Worm (Caenorhabditis elegans) whole organism, young adult: ENCODE data around the gene F26A1.9.

Experiments used
- B0035.1 ChIP-seq: sonication (generic microtip); optimal IDR thresholded peaks from 2 replicates; lab custom pipeline; 2016; ENCODE audit warnings: missing genetic modification characterization, mild to moderate bottlenecking, missing compliant biosample characterization, missing genotype, missing genetic modification reagents
- D2030.7 ChIP-seq: fragments of 200-800 bp; sonication (Bioruptor generic); IDR thresholded peaks from 2 replicates; pipeline ENCODE4 v1.3.6; 2022; ENCODE audit warnings: missing genetic modification reagents, missing genetic modification characterization, missing compliant biosample characterization
- F22D6.2 ChIP-seq: sonication (generic microtip); optimal IDR thresholded peaks from 2 replicates; lab custom pipeline; 2016; ENCODE audit warnings: mild to moderate bottlenecking, missing genetic modification characterization, missing compliant biosample characterization
- F55B11.4 ChIP-seq: sonication (generic microtip); optimal IDR thresholded peaks from 2 replicates; lab custom pipeline; 2016; ENCODE audit warnings: missing compliant biosample characterization, missing genetic modification characterization, borderline replicate concordance; ENCODE audit not compliant: insufficient read depth
- K11D2.4 ChIP-seq: fragments of 200-800 bp; sonication (Bioruptor generic); IDR thresholded peaks from 2 replicates; pipeline ENCODE4 v1.3.6; 2022; ENCODE audit warnings: missing genetic modification reagents, missing genetic modification characterization, missing compliant biosample characterization
- T26A5.8 ChIP-seq: sonication (generic microtip); optimal IDR thresholded peaks from 2 replicates; lab custom pipeline; 2016; ENCODE audit warnings: missing genetic modification characterization, missing compliant biosample characterization
- Y53F4B.3 ChIP-seq: fragments of 200-800 bp; sonication (Bioruptor generic); IDR thresholded peaks from 2 replicates; pipeline ENCODE4 v1.3.6; 2022; ENCODE audit warnings: missing genetic modification reagents, missing genetic modification characterization, missing compliant biosample characterization
- Y67H2A.10 ChIP-seq: fragments of 200-800 bp; sonication (Bioruptor generic); conservative IDR thresholded peaks from 2 replicates; pipeline ENCODE4 v1.3.6; 2022; ENCODE audit warnings: missing genetic modification reagents, missing genetic modification characterization, missing compliant biosample characterization
- Y95B8A.8 ChIP-seq: fragments of 200-800 bp; sonication (Bioruptor generic); IDR thresholded peaks from 2 replicates; pipeline ENCODE4 v1.3.6; 2022; ENCODE audit warnings: missing genetic modification reagents, missing genetic modification characterization, missing compliant biosample characterization
- ZK185.1 ChIP-seq: sonication (generic microtip); optimal IDR thresholded peaks from 2 replicates; lab custom pipeline; 2016; ENCODE audit warnings: mild to moderate bottlenecking, missing genetic modification characterization, missing compliant biosample characterization; ENCODE audit not compliant: poor library complexity, severe bottlenecking
- ama-1 ChIP-seq, 3 experiments: fragments of 150-350 bp in 1 of 3; sonication (generic microtip) in 2 of 3; optimal IDR thresholded peaks; 2 replicates each; lab custom pipeline; 2014 to 2018; ENCODE audit warnings: missing biosample characterization in 2 of 3, missing genetic modification characterization in 2 of 3, missing genetic modification reagents in 2 of 3
- athp-1 ChIP-seq: sonication (generic microtip); optimal IDR thresholded peaks from 2 replicates; lab custom pipeline; 2017; ENCODE audit warnings: mild to moderate bottlenecking, missing genetic modification characterization, missing compliant biosample characterization
- attf-5 ChIP-seq: fragments of 200-800 bp; sonication (Bioruptor generic); optimal IDR thresholded peaks from 2 replicates; lab custom pipeline; 2018; ENCODE audit warnings: mild to moderate bottlenecking, missing genetic modification characterization, missing compliant biosample characterization
- attf-6 ChIP-seq: fragments of 200-800 bp; sonication (Bioruptor generic); IDR thresholded peaks from 2 replicates; pipeline ENCODE4 v1.3.6; 2022; ENCODE audit warnings: missing genetic modification reagents, missing genetic modification characterization, missing compliant biosample characterization
- bed-1 ChIP-seq: fragments of 200-800 bp; sonication (Bioruptor generic); IDR thresholded peaks from 2 replicates; pipeline ENCODE4 v1.3.6; 2022; ENCODE audit warnings: missing genetic modification reagents, missing genetic modification characterization, missing compliant biosample characterization
- cebp-2 ChIP-seq: fragments of 200-800 bp; sonication (Bioruptor generic); IDR thresholded peaks from 2 replicates; pipeline ENCODE4 v1.3.6; 2022; ENCODE audit warnings: missing genetic modification characterization, missing compliant biosample characterization
- ceh-27 ChIP-seq: fragments of 200-800 bp; sonication (Bioruptor generic); optimal IDR thresholded peaks from 2 replicates; lab custom pipeline; 2018; ENCODE audit warnings: mild to moderate bottlenecking, missing genetic modification characterization, moderate library complexity, missing compliant biosample characterization
- ceh-79 ChIP-seq: sonication (generic microtip); optimal IDR thresholded peaks from 2 replicates; lab custom pipeline; 2017; ENCODE audit warnings: mild to moderate bottlenecking, missing genetic modification characterization, missing compliant biosample characterization
- chd-7 ChIP-seq: sonication (generic microtip); optimal IDR thresholded peaks from 2 replicates; lab custom pipeline; 2016; ENCODE audit warnings: mild to moderate bottlenecking, missing genetic modification characterization, moderate library complexity, missing compliant biosample characterization
- him-1 ChIP-seq: sonication (generic microtip); optimal IDR thresholded peaks from 2 replicates; lab custom pipeline; 2016; ENCODE audit warnings: missing genotype, missing genetic modification reagents, missing genetic modification characterization, missing compliant biosample characterization
- hlh-12 ChIP-seq: sonication (generic microtip); optimal IDR thresholded peaks from 2 replicates; lab custom pipeline; 2016; ENCODE audit warnings: missing genetic modification characterization, missing compliant biosample characterization
- hmg-1.2 ChIP-seq: fragments of 200-800 bp; sonication (Bioruptor generic); IDR thresholded peaks from 2 replicates; pipeline ENCODE4 v1.3.6; 2022; ENCODE audit warnings: missing genetic modification reagents, missing genetic modification characterization, missing compliant biosample characterization
- lin-26 ChIP-seq: fragments of 200-800 bp; sonication (Bioruptor generic); IDR thresholded peaks from 2 replicates; pipeline ENCODE4 v1.3.6; 2022; ENCODE audit warnings: missing genetic modification reagents, missing genetic modification characterization, missing compliant biosample characterization
- lin-35 ChIP-seq, 3 experiments: fragments of 150-350 bp in 2 of 3; sonication (generic microtip) in 1 of 3; optimal IDR thresholded peaks; 2 replicates each; lab custom pipeline; 2014 to 2018; ENCODE audit warnings: missing biosample characterization in 3 of 3, missing genetic modification characterization in 3 of 3, missing genetic modification reagents in 3 of 3
- lir-1 ChIP-seq: fragments of 200-800 bp; sonication (Bioruptor generic); conservative IDR thresholded peaks from 2 replicates; pipeline ENCODE4 v1.3.6; 2022; ENCODE audit warnings: missing genetic modification reagents, missing genetic modification characterization, missing compliant biosample characterization
- madf-3 ChIP-seq: fragments of 200-800 bp; sonication (Bioruptor generic); IDR thresholded peaks from 2 replicates; pipeline ENCODE4 v1.3.6; 2022; ENCODE audit warnings: missing genetic modification reagents, missing genetic modification characterization, missing compliant biosample characterization
- mxl-1 ChIP-seq: sonication (generic microtip); optimal IDR thresholded peaks from 2 replicates; lab custom pipeline; 2016; ENCODE audit warnings: missing genetic modification characterization, missing compliant biosample characterization
- snpc-1.3 ChIP-seq: sonication (generic microtip); optimal IDR thresholded peaks from 2 replicates; lab custom pipeline; 2017; ENCODE audit warnings: missing genetic modification characterization, mild to moderate bottlenecking, missing compliant biosample characterization, antibody characterized with exemption, moderate library complexity, missing genotype, missing genetic modification reagents; ENCODE audit not compliant: insufficient read depth
- somi-1 ChIP-seq: fragments of 200-800 bp; sonication (Bioruptor generic); optimal IDR thresholded peaks from 2 replicates; lab custom pipeline; 2018; ENCODE audit warnings: mild to moderate bottlenecking, missing genetic modification characterization, missing compliant biosample characterization
- xnd-1 ChIP-seq: sonication (generic microtip); optimal IDR thresholded peaks from 2 replicates; lab custom pipeline; 2016; ENCODE audit warnings: missing genotype, missing genetic modification reagents, missing genetic modification characterization, missing compliant biosample characterization
- zfh-2 ChIP-seq: fragments of 200-800 bp; sonication (Bioruptor generic); conservative IDR thresholded peaks from 2 replicates; pipeline ENCODE4 v1.3.6; 2022; ENCODE audit warnings: missing genetic modification reagents, missing genetic modification characterization, missing compliant biosample characterization
- zim-3 ChIP-seq: sonication (generic microtip); optimal IDR thresholded peaks from 2 replicates; lab custom pipeline; 2017; ENCODE audit warnings: mild to moderate bottlenecking, missing genetic modification characterization, moderate library complexity, missing compliant biosample characterization
- ztf-22 ChIP-seq: fragments of 200-800 bp; sonication (Bioruptor generic); optimal IDR thresholded peaks from 2 replicates; lab custom pipeline; 2018; ENCODE audit warnings: mild to moderate bottlenecking, missing genetic modification characterization, moderate library complexity, missing compliant biosample characterization

The F26A1.9 gene

ce11 chrIII:4842173-4842572 is 12.8 kb upstream of the F26A1.9 start, which contains the start of gene clec-156:
TSS of gene clec-156 (minus strand) at chrIII:4842273.
- no peak for TF ChIP-seq F55B11.4 (tag; lab: Kevin White, UChicago)
- TF ChIP-seq F22D6.2 (tag; lab: Kevin White, UChicago): no peak
- no peak for TF ChIP-seq snpc-1.3 (tag; lab: Kevin White, UChicago)

DNA sequence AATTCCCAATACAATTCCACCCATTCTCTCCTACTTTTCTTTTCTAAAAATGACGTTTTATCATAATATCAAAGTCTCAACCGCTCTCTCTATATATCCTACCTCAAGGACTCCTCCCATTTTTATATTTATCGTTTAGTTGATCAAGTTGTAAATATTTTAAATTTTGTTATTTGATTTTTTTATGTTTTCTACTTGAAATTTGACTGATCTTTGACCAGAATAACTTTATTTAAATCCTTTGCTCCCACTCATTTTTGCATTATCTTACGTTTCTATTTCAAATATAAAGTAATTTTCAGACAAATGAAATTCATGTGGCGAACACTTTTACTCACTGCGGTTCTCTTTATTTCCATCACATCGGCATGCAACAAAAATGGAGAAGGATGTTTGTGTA is 8.1 kb upstream of the F26A1.9 start, which contains the start of the genes acbp-7 and F26A1.19:
Gene acbp-7 (plus strand): TSS at position 301 of the 400 bp plus-strand sequence.
Gene F26A1.19 (plus strand): TSS at position 303 of the 400 bp plus-strand sequence.
- TF ChIP-seq ZK185.1 (tag; lab: Kevin White, UChicago): no peak
- TF ChIP-seq athp-1: no peak
- TF ChIP-seq ztf-22 (GFP tag; lab: Kevin White, UChicago): no peak
- TF ChIP-seq xnd-1: no peak
- no peak for TF ChIP-seq zim-3 (tag; lab: Kevin White, UChicago)
- TF ChIP-seq attf-6 (GFP tag; lab: Robert Waterston, UW): no peak
- TF ChIP-seq Y53F4B.3 (GFP tag; lab: Robert Waterston, UW): no peak

- no peak for TF ChIP-seq lin-26
- TF ChIP-seq lir-1 (GFP tag; lab: Robert Waterston, UW): no peak
- no peak for TF ChIP-seq cebp-2 (GFP tag; lab: Robert Waterston, UW)
- TF ChIP-seq hlh-12: no peak
- TF ChIP-seq K11D2.4 (GFP tag; lab: Robert Waterston, UW): no peak
- no peak for TF ChIP-seq T26A5.8 (tag; lab: Kevin White, UChicago)
- TF ChIP-seq lin-35 (GFP tag; optimal IDR thresholded peaks at IDR 0.05; lab: Kevin White, UChicago): no peak
- TF ChIP-seq athp-1: no peak
- TF ChIP-seq madf-3: no peak
Measured at ce11 chrIII:4830207-4830606, 867 bp upstream of the F26A1.9 start, which contains the start of gene nspd-9. TSS of gene nspd-9 (minus strand) at chrIII:4830307.

DNA sequence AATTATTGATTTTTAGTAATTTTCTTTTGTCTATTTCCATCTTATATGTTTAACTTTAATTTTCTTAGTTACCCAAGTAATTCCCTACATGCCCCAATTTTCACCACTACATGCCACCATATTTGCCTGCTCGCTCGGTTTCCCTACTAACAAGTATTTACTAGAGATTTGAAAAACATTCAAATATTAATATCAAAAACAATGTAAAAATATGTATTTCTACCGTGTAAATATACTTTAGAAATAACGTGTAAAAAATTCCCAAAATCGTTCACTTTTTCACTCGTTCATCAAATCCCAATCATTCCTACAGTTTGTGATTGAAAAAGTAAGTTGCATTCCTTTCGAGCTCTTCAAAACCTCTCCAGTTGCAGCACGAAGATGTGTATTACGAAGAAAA is 2.7 kb downstream of the F26A1.9 start, which contains the start of gene F26A1.3:
Gene F26A1.3 (plus strand): TSS at position 301 of the 400 bp plus-strand sequence.
- TF ChIP-seq ceh-79 (tag; lab: Kevin White, UChicago) (no peak), Y95B8A.8 (GFP tag; lab: Robert Waterston, UW) (no peak), him-1 (tag; lab: Kevin White, UChicago) (no peak), athp-1 (no peak), ama-1 (optimal IDR thresholded peaks at IDR 0.05; lab: Kevin White, UChicago) (no peak), ama-1 (GFP tag; optimal IDR thresholded peaks at IDR 0.05; lab: Kevin White, UChicago) (no peak), zfh-2 (GFP tag; lab: Robert Waterston, UW) (no peak), bed-1 (GFP tag; lab: Robert Waterston, UW) (no peak), chd-7 (tag; lab: Kevin White, UChicago) (no peak), ztf-22 (GFP tag; lab: Kevin White, UChicago) (no peak), D2030.7 (GFP tag; lab: Robert Waterston, UW) (no peak), B0035.1 (tag; lab: Kevin White, UChicago) (no peak), mxl-1 (tag; lab: Kevin White, UChicago) (no peak), somi-1 (GFP tag; lab: Kevin White, UChicago) (no peak), ceh-27 (GFP tag; lab: Kevin White, UChicago) (no peak), Y67H2A.10 (GFP tag; lab: Robert Waterston, UW) (no peak), hmg-1.2 (GFP tag; lab: Robert Waterston, UW) (no peak), attf-5 (GFP tag; lab: Kevin White, UChicago) (no peak)
